Worm (Caenorhabditis elegans) whole organism, midembryonic: ENCODE measurements around the gene T05A7.11.

Source experiments
- T22C8.4 ChIP-seq: fragments of 200-800 bp; sonication (Bioruptor generic); IDR thresholded peaks from 2 replicates; pipeline ENCODE4 v1.3.6; 2022; ENCODE audit warnings: missing genetic modification characterization, missing compliant biosample characterization
- cog-1 ChIP-seq: sonication (generic microtip); optimal IDR thresholded peaks from 2 replicates; lab custom pipeline; 2016; ENCODE audit warnings: missing genetic modification characterization, missing compliant biosample characterization
- flt-1 ChIP-seq: fragments of 200-800 bp; sonication (Bioruptor generic); IDR thresholded peaks from 2 replicates; pipeline ENCODE4 v1.3.6; 2022; ENCODE audit warnings: missing genetic modification characterization, missing compliant biosample characterization
- klf-2 ChIP-seq: fragments of 200-800 bp; sonication (Bioruptor generic); conservative IDR thresholded peaks from 2 replicates; pipeline ENCODE4 v1.3.6; 2022; ENCODE audit warnings: missing genetic modification reagents, missing genetic modification characterization, missing compliant biosample characterization
- med-1 ChIP-seq: sonication (generic microtip); optimal IDR thresholded peaks from 2 replicates; lab custom pipeline; 2017; ENCODE audit warnings: missing genetic modification characterization, mild to moderate bottlenecking, missing compliant biosample characterization, antibody characterized with exemption, missing genetic modification reagents; ENCODE audit not compliant: insufficient read depth
- ref-1 ChIP-seq: fragments of 200-800 bp; sonication (Bioruptor generic); conservative IDR thresholded peaks from 2 replicates; pipeline ENCODE4 v1.3.6; 2022; ENCODE audit warnings: missing genetic modification reagents, missing genetic modification characterization, missing compliant biosample characterization
- tab-1 ChIP-seq: fragments of 200-800 bp; sonication (Bioruptor generic); IDR thresholded peaks from 2 replicates; pipeline ENCODE4 v1.3.6; 2022; ENCODE audit warnings: missing genetic modification characterization, missing compliant biosample characterization
- ztf-23 ChIP-seq: fragments of 200-800 bp; sonication (Bioruptor generic); IDR thresholded peaks from 2 replicates; pipeline ENCODE4 v1.3.6; 2022; ENCODE audit warnings: missing genetic modification reagents, missing genetic modification characterization, missing compliant biosample characterization
- ztf-29 ChIP-seq: fragments of 200-800 bp; sonication (Bioruptor generic); IDR thresholded peaks from 2 replicates; pipeline ENCODE4 v1.3.6; 2022; ENCODE audit warnings: missing genetic modification reagents, missing genetic modification characterization, missing compliant biosample characterization

- no peak for TF ChIP-seq med-1
- no peak for TF ChIP-seq klf-2 (GFP tag; lab: Robert Waterston, UW)
- no peak for TF ChIP-seq flt-1
- TF ChIP-seq ztf-23 (GFP tag; lab: Robert Waterston, UW) = no peak
- no peak for TF ChIP-seq ref-1
- no peak for TF ChIP-seq ztf-29 (GFP tag; lab: Robert Waterston, UW)
- TF ChIP-seq tab-1 (GFP tag; lab: Robert Waterston, UW) = no peak
- no peak for TF ChIP-seq cog-1 (tag; lab: Kevin White, UChicago)
- TF ChIP-seq T22C8.4 (GFP tag; lab: Robert Waterston, UW) = no peak
These were observed 33.8 kb downstream of the T05A7.11 start for ce11 chrII:4631479-4631878.
